Worm (Caenorhabditis elegans) whole organism, early embryonic: ENCODE results near the gene C53B7.2.

Experiments used
- B0310.2 ChIP-seq: sonication (generic microtip); optimal IDR thresholded peaks from 2 replicates; lab custom pipeline; 2016; ENCODE audit warnings: mild to moderate bottlenecking, missing genetic modification characterization, missing compliant biosample characterization
- ama-1 ChIP-seq: fragments of 150-350 bp; optimal IDR thresholded peaks from 2 replicates; lab custom pipeline; 2014
- ceh-13 ChIP-seq: fragments of 200-800 bp; sonication (Bioruptor generic); optimal IDR thresholded peaks from 2 replicates; lab custom pipeline; 2018; ENCODE audit warnings: mild to moderate bottlenecking, missing genetic modification characterization, missing compliant biosample characterization
- ets-7 ChIP-seq: sonication (generic microtip); optimal IDR thresholded peaks from 2 replicates; lab custom pipeline; 2016; ENCODE audit warnings: missing genotype, missing genetic modification characterization, missing compliant biosample characterization
- tbx-37 ChIP-seq: fragments of 200-800 bp; sonication (Bioruptor generic); conservative IDR thresholded peaks from 2 replicates; pipeline ENCODE4 v1.3.6; 2022; ENCODE audit warnings: missing genetic modification reagents, missing genetic modification characterization, missing compliant biosample characterization

ce11 chrX:6865839-6866238 is 19.8 kb downstream of the C53B7.2 start, which contains the start of gene odr-10:
- TF ChIP-seq ama-1 (lab: Kevin White, UChicago) (no peak), ets-7 (no peak), B0310.2 (no peak), ceh-13 (GFP tag; lab: Kevin White, UChicago) (no peak), tbx-37 (GFP tag; lab: Robert Waterston, UW) (no peak)
